Fruit fly (Drosophila melanogaster): Measurements from ENCODE around the gene Zif.
A peak's percentile ranks its signal among the peaks of the same experiment; 100 is the strongest.

Gene Zif

DNA sequence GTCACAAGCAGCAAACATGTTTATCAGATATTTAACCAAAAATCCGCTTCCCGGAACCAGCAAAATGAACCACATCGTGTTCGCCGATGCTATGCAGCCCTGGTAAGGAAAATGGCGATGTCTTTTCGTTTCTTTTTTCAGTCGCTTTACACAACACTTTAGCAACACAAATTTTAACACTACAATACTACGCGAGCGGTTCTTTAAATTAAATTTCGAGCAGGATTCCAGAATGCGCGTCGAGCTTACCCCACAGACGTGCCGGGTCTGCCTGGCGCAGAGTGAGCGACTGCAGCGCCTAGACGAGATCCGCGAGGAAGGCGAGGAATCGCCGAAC, at the start of gene Zif:
TSS of gene Zif (plus strand) at position 34 of the 337 bp plus-strand sequence.
- TF ChIP-seq tai (GFP tag; optimal IDR thresholded peaks at IDR 0.05) = no peak
- no peak for TF ChIP-seq Abd-B (GFP tag; optimal IDR thresholded peaks at IDR 0.05)
- TF ChIP-seq usp (GFP tag; optimal IDR thresholded peaks at IDR 0.05) = no peak
- no peak for TF ChIP-seq pan (optimal IDR thresholded peaks at IDR 0.05)
- no peak for TF ChIP-seq dl (GFP tag; optimal IDR thresholded peaks at IDR 0.05; ENCODE audit: insufficient read depth in 1 of 2, partially characterized antibody in 2 of 2)
- no peak for TF ChIP-seq Hnf4 (GFP tag; optimal IDR thresholded peaks at IDR 0.05)
- no peak for TF ChIP-seq Dif (GFP tag; optimal IDR thresholded peaks at IDR 0.05; ENCODE audit: partially characterized antibody)
- TF ChIP-seq fru (GFP tag; optimal IDR thresholded peaks at IDR 0.05) = peak; percentile 43
- TF ChIP-seq foxo (GFP tag; optimal IDR thresholded peaks at IDR 0.05) = peak in 1 of 2 experiments; percentile 67
- no peak for TF ChIP-seq Vsx2 (GFP tag; optimal IDR thresholded peaks at IDR 0.05; ENCODE audit: partially characterized antibody)
- no peak for TF ChIP-seq Hr78 (GFP tag; optimal IDR thresholded peaks at IDR 0.05)
- TF ChIP-seq h (GFP tag; optimal IDR thresholded peaks at IDR 0.05) = peak; percentile 48
- TF ChIP-seq Jra (GFP tag; optimal IDR thresholded peaks at IDR 0.05) = no peak
- no peak for TF ChIP-seq br (GFP tag; optimal IDR thresholded peaks at IDR 0.05)
- TF ChIP-seq sage (GFP tag; optimal IDR thresholded peaks at IDR 0.05) = peak; percentile 24
- TF ChIP-seq CG9705 (GFP tag; optimal IDR thresholded peaks at IDR 0.05) = peak; percentile 10
- TF ChIP-seq Dfd (GFP tag; optimal IDR thresholded peaks at IDR 0.05) = no peak
- TF ChIP-seq GATAd (GFP tag; optimal IDR thresholded peaks at IDR 0.05) = no peak
- peak; percentile 62 for TF ChIP-seq woc (GFP tag; optimal IDR thresholded peaks at IDR 0.05)
- TF ChIP-seq dmrt93B (GFP tag; optimal IDR thresholded peaks at IDR 0.05) = no peak
- TF ChIP-seq CG32264 (GFP tag; optimal IDR thresholded peaks at IDR 0.05) = peak; percentile 38
- no peak for TF ChIP-seq N (GFP tag; optimal IDR thresholded peaks at IDR 0.05)
- TF ChIP-seq HLH106 (tag; optimal IDR thresholded peaks at IDR 0.05) = peak; percentile 48
- peak; percentile 70 for TF ChIP-seq jim (GFP tag; optimal IDR thresholded peaks at IDR 0.05)
- peak; percentile 64 for TF ChIP-seq rgr (GFP tag; optimal IDR thresholded peaks at IDR 0.05)
- TF ChIP-seq brk (GFP tag; optimal IDR thresholded peaks at IDR 0.05) = no peak
- TF ChIP-seq Mio (GFP tag; optimal IDR thresholded peaks at IDR 0.05) = peak; percentile 23
- peak; percentile 72 for TF ChIP-seq Hr83 (GFP tag; optimal IDR thresholded peaks at IDR 0.05; ENCODE audit: poor library complexity, severe bottlenecking)
- peak; percentile 31 for TF ChIP-seq sv (GFP tag; optimal IDR thresholded peaks at IDR 0.05)
- no peak for TF ChIP-seq Sp1 (GFP tag; optimal IDR thresholded peaks at IDR 0.05)
- peak; percentile 29 for TF ChIP-seq psq (GFP tag; optimal IDR thresholded peaks at IDR 0.05)
- TF ChIP-seq OdsH (GFP tag; optimal IDR thresholded peaks at IDR 0.05) = peak; percentile 37
- TF ChIP-seq ey (GFP tag; optimal IDR thresholded peaks at IDR 0.05) = peak; percentile 27
- no peak for TF ChIP-seq lola (GFP tag; optimal IDR thresholded peaks at IDR 0.05)
- no peak for TF ChIP-seq CrebA (GFP tag; optimal IDR thresholded peaks at IDR 0.05; ENCODE audit: borderline replicate concordance)
- no peak for TF ChIP-seq Myc (optimal IDR thresholded peaks at IDR 0.05)
- no peak for TF ChIP-seq dsf (GFP tag; optimal IDR thresholded peaks at IDR 0.05; ENCODE audit: borderline replicate concordance)
- no peak for TF ChIP-seq Rel (GFP tag; optimal IDR thresholded peaks at IDR 0.05)
- peak; percentile 4 for TF ChIP-seq Rel (tag; optimal IDR thresholded peaks at IDR 0.05)

DNA sequence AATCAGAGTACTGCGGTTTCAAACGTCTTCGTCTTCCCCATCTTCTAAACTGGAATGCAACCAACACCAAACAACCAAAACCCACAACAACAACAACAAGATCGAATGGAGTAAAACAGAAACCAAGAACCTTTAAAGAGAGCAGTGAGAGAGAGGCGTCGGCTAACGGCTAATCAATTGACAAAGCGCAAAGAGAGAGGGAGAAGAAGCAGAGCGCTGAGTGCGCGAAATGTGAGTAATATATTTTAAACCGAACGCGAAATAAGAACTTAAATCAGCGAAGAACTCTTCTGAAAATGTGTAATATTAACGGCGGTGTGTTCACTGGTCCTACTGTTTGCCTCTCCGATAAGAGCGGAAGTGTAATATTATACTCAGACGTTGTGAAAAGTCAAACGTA, 49.3 kb upstream of the Zif start:
- no peak for TF ChIP-seq dl (GFP tag; optimal IDR thresholded peaks at IDR 0.05; ENCODE audit: insufficient read depth in 1 of 2, partially characterized antibody in 2 of 2)
- no peak for TF ChIP-seq fru (GFP tag; optimal IDR thresholded peaks at IDR 0.05)
- no peak for TF ChIP-seq psq (GFP tag; optimal IDR thresholded peaks at IDR 0.05)
- TF ChIP-seq lola (GFP tag; optimal IDR thresholded peaks at IDR 0.05) = no peak
- no peak for TF ChIP-seq Dfd (GFP tag; optimal IDR thresholded peaks at IDR 0.05)
- peak; percentile 61 for TF ChIP-seq Dif (GFP tag; optimal IDR thresholded peaks at IDR 0.05; ENCODE audit: partially characterized antibody)
- peak; percentile 29 for TF ChIP-seq Vsx2 (GFP tag; optimal IDR thresholded peaks at IDR 0.05; ENCODE audit: partially characterized antibody)
- no peak for TF ChIP-seq ey (GFP tag; optimal IDR thresholded peaks at IDR 0.05)
- TF ChIP-seq rgr (GFP tag; optimal IDR thresholded peaks at IDR 0.05) = no peak
- TF ChIP-seq Hr78 (GFP tag; optimal IDR thresholded peaks at IDR 0.05) = no peak
- no peak for TF ChIP-seq Rel (GFP tag; optimal IDR thresholded peaks at IDR 0.05)
- TF ChIP-seq Rel (tag; optimal IDR thresholded peaks at IDR 0.05) = no peak
- TF ChIP-seq br (GFP tag; optimal IDR thresholded peaks at IDR 0.05) = no peak
- no peak for TF ChIP-seq woc (GFP tag; optimal IDR thresholded peaks at IDR 0.05)
- no peak for TF ChIP-seq N (GFP tag; optimal IDR thresholded peaks at IDR 0.05)
- no peak for TF ChIP-seq sage (GFP tag; optimal IDR thresholded peaks at IDR 0.05)
- TF ChIP-seq HLH106 (tag; optimal IDR thresholded peaks at IDR 0.05) = no peak
- peak; percentile 42 for TF ChIP-seq CrebA (GFP tag; optimal IDR thresholded peaks at IDR 0.05; ENCODE audit: borderline replicate concordance)
- no peak for TF ChIP-seq Hnf4 (GFP tag; optimal IDR thresholded peaks at IDR 0.05)
- TF ChIP-seq Sp1 (GFP tag; optimal IDR thresholded peaks at IDR 0.05) = no peak
- TF ChIP-seq usp (GFP tag; optimal IDR thresholded peaks at IDR 0.05) = no peak
- no peak for TF ChIP-seq tai (GFP tag; optimal IDR thresholded peaks at IDR 0.05)
